Fruit fly (Drosophila melanogaster) whole organism, embryonic: ENCODE measurements around the gene fzy.

Experiments used
- Atf6 ChIP-seq: fragments of 200-800 bp; sonication (Bioruptor generic); IDR thresholded peaks from 2 replicates; pipeline ENCODE4 v1.3.6; 2022; ENCODE audit warnings: missing biosample characterization, missing genetic modification characterization
- B-H1 ChIP-seq: fragments of 200-800 bp; sonication (Bioruptor generic); IDR thresholded peaks from 3 replicates; pipeline ENCODE4 v1.3.6; 2022; ENCODE audit warnings: missing biosample characterization, missing genetic modification characterization
- CG10147 ChIP-seq: fragments of 200-800 bp; sonication (Bioruptor generic); optimal IDR thresholded peaks from 2 replicates; lab custom pipeline; 2019; ENCODE audit warnings: missing biosample characterization, mild to moderate bottlenecking, missing genetic modification characterization, moderate library complexity
- CG12071 ChIP-seq: fragments of 200-800 bp; sonication (Bioruptor generic); optimal IDR thresholded peaks from 3 replicates; lab custom pipeline; 2018; ENCODE audit warnings: missing biosample characterization, mild to moderate bottlenecking, missing genetic modification characterization
- CG12219 ChIP-seq: fragments of 200-800 bp; sonication (Bioruptor generic); optimal IDR thresholded peaks from 3 replicates; lab custom pipeline; 2018; ENCODE audit warnings: missing biosample characterization, mild to moderate bottlenecking, missing genetic modification characterization
- CG13296 ChIP-seq: fragments of 200-800 bp; sonication (Bioruptor generic); optimal IDR thresholded peaks from 3 replicates; lab custom pipeline; 2018; ENCODE audit warnings: missing biosample characterization, mild to moderate bottlenecking, missing genetic modification characterization
- CG15479 ChIP-seq: fragments of 200-800 bp; sonication (Bioruptor generic); optimal IDR thresholded peaks from 3 replicates; lab custom pipeline; 2019; ENCODE audit warnings: missing biosample characterization, mild to moderate bottlenecking, missing genetic modification characterization, moderate library complexity
- CG15514 ChIP-seq: fragments of 200-800 bp; sonication (Bioruptor generic); optimal IDR thresholded peaks from 3 replicates; lab custom pipeline; 2017; ENCODE audit warnings: missing biosample characterization, missing genetic modification characterization, mild to moderate bottlenecking, moderate library complexity, missing genetic modification reagents
- CG17612 ChIP-seq: fragments of 200-800 bp; sonication (Bioruptor generic); IDR thresholded peaks from 2 replicates; pipeline ENCODE4 v1.3.6; 2022; ENCODE audit warnings: missing biosample characterization, missing genetic modification characterization
- CG30431 ChIP-seq: fragments of 200-800 bp; sonication (Bioruptor generic); optimal IDR thresholded peaks from 2 replicates; lab custom pipeline; 2017; ENCODE audit warnings: missing biosample characterization, missing genetic modification characterization
- CG32532 ChIP-seq: fragments of 200-800 bp; sonication (Bioruptor generic); IDR thresholded peaks from 2 replicates; pipeline ENCODE4 v1.3.6; 2022; ENCODE audit warnings: missing biosample characterization, missing genetic modification characterization
- CG42726 ChIP-seq: fragments of 200-800 bp; sonication (Bioruptor generic); IDR thresholded peaks from 2 replicates; pipeline ENCODE4 v1.3.6; 2022; ENCODE audit warnings: missing biosample characterization, missing genetic modification characterization; ENCODE audit not compliant: partially characterized antibody
- CG43689 ChIP-seq: fragments of 200-800 bp; sonication (Bioruptor generic); IDR thresholded peaks from 2 replicates; pipeline ENCODE4 v1.3.6; 2022; ENCODE audit warnings: missing biosample characterization, missing genetic modification characterization
- CG7786 ChIP-seq: fragments of 200-800 bp; sonication (Bioruptor generic); optimal IDR thresholded peaks from 2 replicates; lab custom pipeline; 2016; ENCODE audit warnings: missing biosample characterization, missing genetic modification characterization
- CG7963 ChIP-seq: fragments of 200-800 bp; sonication (Bioruptor generic); IDR thresholded peaks from 3 replicates; pipeline ENCODE4 v1.3.6; 2022; ENCODE audit warnings: missing biosample characterization, missing genetic modification characterization; ENCODE audit not compliant: partially characterized antibody
- CG8359 ChIP-seq: fragments of 200-800 bp; sonication (Bioruptor generic); optimal IDR thresholded peaks from 2 replicates; lab custom pipeline; 2017; ENCODE audit warnings: missing biosample characterization, mild to moderate bottlenecking, missing genetic modification characterization, borderline replicate concordance
- CG8478 ChIP-seq: fragments of >200 bp; optimal IDR thresholded peaks from 2 replicates; lab custom pipeline; 2018
- CG9609 ChIP-seq: fragments of 200-800 bp; sonication (Bioruptor generic); optimal IDR thresholded peaks from 3 replicates; lab custom pipeline; 2016; ENCODE audit warnings: missing biosample characterization, missing genetic modification characterization
- Chrac-16 ChIP-seq: fragments of 200-800 bp; sonication (Bioruptor generic); optimal IDR thresholded peaks from 3 replicates; lab custom pipeline; 2016; ENCODE audit warnings: missing biosample characterization, missing genetic modification characterization
- Dad ChIP-seq: fragments of 200-800 bp; sonication (Bioruptor generic); optimal IDR thresholded peaks from 3 replicates; lab custom pipeline; 2016; ENCODE audit warnings: missing biosample characterization, missing genetic modification characterization
- Dref ChIP-seq: fragments of 200-800 bp; sonication (Bioruptor generic); IDR thresholded peaks from 2 replicates; pipeline ENCODE4 v1.3.6; 2022; ENCODE audit warnings: missing biosample characterization, missing genetic modification characterization
- Ets97D ChIP-seq: fragments of 200-800 bp; sonication (Bioruptor generic); optimal IDR thresholded peaks from 3 replicates; lab custom pipeline; 2016; ENCODE audit warnings: missing biosample characterization, missing genetic modification characterization
- Gsc ChIP-seq: fragments of 200-800 bp; sonication (Bioruptor generic); IDR thresholded peaks from 2 replicates; pipeline ENCODE4 v1.3.6; 2022; ENCODE audit warnings: missing biosample characterization, missing genetic modification characterization
- NC2β ChIP-seq: fragments of 200-800 bp; sonication (Bioruptor generic); optimal IDR thresholded peaks from 2 replicates; lab custom pipeline; 2016; ENCODE audit warnings: missing biosample characterization, missing genetic modification characterization
- Nf-YB ChIP-seq: fragments of 200-800 bp; sonication (Bioruptor generic); optimal IDR thresholded peaks from 3 replicates; lab custom pipeline; 2019; ENCODE audit warnings: missing biosample characterization, mild to moderate bottlenecking, missing genetic modification characterization, moderate library complexity
- Oli ChIP-seq: fragments of 200-800 bp; sonication (Bioruptor generic); optimal IDR thresholded peaks from 2 replicates; lab custom pipeline; 2018; ENCODE audit warnings: missing biosample characterization, mild to moderate bottlenecking, missing genetic modification characterization, moderate library complexity
- Rfx ChIP-seq: fragments of 200-800 bp; sonication (Bioruptor generic); IDR thresholded peaks from 2 replicates; pipeline ENCODE4 v1.3.6; 2022; ENCODE audit warnings: missing biosample characterization, missing genetic modification characterization
- Spps ChIP-seq: fragments of 200-800 bp; sonication (Bioruptor generic); optimal IDR thresholded peaks from 2 replicates; lab custom pipeline; 2018; ENCODE audit warnings: missing biosample characterization, mild to moderate bottlenecking, missing genetic modification characterization
- Trl ChIP-seq, 3 experiments: fragments of >200 bp in 2 of 3; fragments of 200-800 bp in 1 of 3; sonication (Bioruptor generic) in 1 of 3; optimal IDR thresholded peaks; 2 replicates in 1 of 3; 3 replicates in 2 of 3; lab custom pipeline; 2016 to 2017; ENCODE audit warnings: missing biosample characterization in 1 of 3, missing genetic modification characterization in 1 of 3
- Vsx1 ChIP-seq: fragments of 200-800 bp; sonication (Bioruptor generic); optimal IDR thresholded peaks from 2 replicates; lab custom pipeline; 2017; ENCODE audit warnings: missing biosample characterization, mild to moderate bottlenecking, missing genetic modification characterization, missing genetic modification reagents
- bbx ChIP-seq: fragments of 200-800 bp; sonication (Bioruptor generic); IDR thresholded peaks from 2 replicates; pipeline ENCODE4 v1.3.6; 2022; ENCODE audit warnings: missing biosample characterization, missing genetic modification characterization; ENCODE audit not compliant: partially characterized antibody
- cas ChIP-seq: fragments of 200-800 bp; sonication (Bioruptor generic); IDR thresholded peaks from 2 replicates; pipeline ENCODE4 v1.3.6; 2022; ENCODE audit warnings: missing biosample characterization, missing genetic modification characterization
- cato ChIP-seq: fragments of 200-800 bp; sonication (Bioruptor generic); optimal IDR thresholded peaks from 2 replicates; lab custom pipeline; 2016; ENCODE audit warnings: missing biosample characterization, missing genetic modification characterization, borderline replicate concordance
- chif ChIP-seq, 2 experiments: fragments of 200-800 bp; sonication (Bioruptor generic); optimal IDR thresholded peaks; 3 replicates each; lab custom pipeline; 2016; ENCODE audit warnings: missing biosample characterization in 2 of 2, missing genetic modification characterization in 2 of 2
- chm ChIP-seq: fragments of 200-800 bp; sonication (Bioruptor generic); IDR thresholded peaks from 2 replicates; pipeline ENCODE4 v1.3.6; 2022; ENCODE audit warnings: missing biosample characterization, missing genetic modification characterization
- fru ChIP-seq: fragments of >200 bp; optimal IDR thresholded peaks from 2 replicates; lab custom pipeline; 2017
- gem ChIP-seq: fragments of 200-800 bp; sonication (Bioruptor generic); optimal IDR thresholded peaks from 2 replicates; lab custom pipeline; 2019; ENCODE audit warnings: missing biosample characterization, mild to moderate bottlenecking, missing genetic modification characterization, moderate library complexity
- grau ChIP-seq: fragments of 200-800 bp; optimal IDR thresholded peaks from 3 replicates; lab custom pipeline; 2019; ENCODE audit warnings: missing biosample characterization, mild to moderate bottlenecking, missing genetic modification characterization, moderate library complexity
- h ChIP-seq: fragments of >200 bp; optimal IDR thresholded peaks from 2 replicates; lab custom pipeline; 2017
- kah ChIP-seq: fragments of 200-800 bp; sonication (Bioruptor generic); optimal IDR thresholded peaks from 2 replicates; lab custom pipeline; 2018; ENCODE audit warnings: missing biosample characterization, mild to moderate bottlenecking, missing genetic modification characterization
- lov ChIP-seq, 2 experiments: fragments of 200-800 bp in 1 of 2; fragments of >200 bp in 1 of 2; sonication (Bioruptor generic) in 1 of 2; IDR thresholded peaks in 1 of 2; optimal IDR thresholded peaks in 1 of 2; 2 replicates in 1 of 2; 3 replicates in 1 of 2; pipeline versions ENCODE4 v1.3.6 to Lab custom; 2017 to 2022; ENCODE audit warnings: missing biosample characterization in 1 of 2, missing genetic modification characterization in 1 of 2
- luna ChIP-seq: fragments of 200-800 bp; sonication (Bioruptor generic); optimal IDR thresholded peaks from 2 replicates; lab custom pipeline; 2016; ENCODE audit warnings: missing biosample characterization, missing genetic modification characterization
- repo ChIP-seq: fragments of 200-800 bp; sonication (Bioruptor generic); optimal IDR thresholded peaks from 2 replicates; lab custom pipeline; 2016; ENCODE audit warnings: missing biosample characterization, missing genetic modification characterization
- schlank ChIP-seq: fragments of 200-800 bp; sonication (Bioruptor generic); optimal IDR thresholded peaks from 2 replicates; lab custom pipeline; 2018; ENCODE audit warnings: missing biosample characterization, mild to moderate bottlenecking, missing genetic modification characterization
- so ChIP-seq: fragments of 200-800 bp; sonication (Bioruptor generic); IDR thresholded peaks from 3 replicates; pipeline ENCODE4 v1.3.6; 2022; ENCODE audit warnings: missing biosample characterization, missing genetic modification characterization
- sr ChIP-seq: fragments of 200-800 bp; sonication (Bioruptor generic); IDR thresholded peaks from 3 replicates; pipeline ENCODE4 v1.3.6; 2022; ENCODE audit warnings: missing biosample characterization, missing genetic modification characterization
- toy ChIP-seq: fragments of 200-800 bp; sonication (Bioruptor generic); IDR thresholded peaks from 2 replicates; pipeline ENCODE4 v1.3.6; 2022; ENCODE audit warnings: missing biosample characterization, missing genetic modification characterization
- ttk ChIP-seq: fragments of 200-800 bp; sonication (Bioruptor generic); IDR thresholded peaks from 2 replicates; pipeline ENCODE4 v2.1.2; 2022; ENCODE audit warnings: missing biosample characterization, missing genetic modification characterization
- zfh1 ChIP-seq: fragments of 200-800 bp; sonication (Bioruptor generic); IDR thresholded peaks from 3 replicates; pipeline ENCODE4 v1.3.6; 2022; ENCODE audit warnings: missing biosample characterization, missing genetic modification characterization

Gene fzy

dm6 chr2L:16317777-16318610, 7.2 kb downstream of the fzy start (continued):
- TF ChIP-seq CG8359 (GFP tag; lab: Kevin White, UChicago) (no peak), cato (GFP tag; lab: Kevin White, UChicago) (no peak), CG43689 (GFP tag; lab: Robert Waterston, UW) (no peak), Nf-YB (GFP tag; lab: Kevin White, UChicago) (peak; percentile 20), CG7786 (peak; percentile 0), CG12219 (GFP tag; lab: Kevin White, UChicago) (no peak), CG32532 (no peak; the same call in 1 of the 2 replicates), CG7963 (no peak), CG30431 (GFP tag; lab: Kevin White, UChicago) (no peak), gem (peak; percentile 53), lov (optimal IDR thresholded peaks at IDR 0.05; lab: Kevin White, UChicago) (no peak), lov (GFP tag; IDR thresholded peaks at IDR 0.05; lab: Robert Waterston, UW) (no peak; the same call in 2 of the 3 replicates), CG12071 (GFP tag; lab: Kevin White, UChicago) (peak; percentile 36), grau (tag; lab: Kevin White, UChicago) (no peak), chm (GFP tag; lab: Robert Waterston, UW) (0 out of 2 replicates have a peak, but pooled peaks have one; percentile 38), B-H1 (peak; percentile 30; the same call in 1 of the 3 replicates), CG13296 (GFP tag; lab: Kevin White, UChicago) (peak; percentile 66), fru (lab: Kevin White, UChicago) (no peak), CG15514 (GFP tag; lab: Kevin White, UChicago) (peak; percentile 13), ttk (GFP tag; lab: Robert Waterston, UW) (no peak; the same call in 1 of the 2 replicates), zfh1 (0 out of 3 replicates have a peak, but pooled peaks have one; percentile 11), so (GFP tag; lab: Robert Waterston, UW) (peak; percentile 54; the same call in 2 of the 3 replicates), Chrac-16 (no peak), chif (GFP tag; optimal IDR thresholded peaks at IDR 0.05; lab: Kevin White, UChicago) (no peak), Ets97D (GFP tag; lab: Kevin White, UChicago) (no peak), Atf6 (GFP tag; lab: Robert Waterston, UW) (peak; percentile 71), CG9609 (no peak), CG17612 (GFP tag; lab: Robert Waterston, UW) (no peak), NC2β (GFP tag; lab: Kevin White, UChicago) (no peak), toy (GFP tag; lab: Robert Waterston, UW) (no peak), Spps (no peak), schlank (tag; lab: Kevin White, UChicago) (peak; percentile 23), Dref (GFP tag; lab: Robert Waterston, UW) (no peak), CG15479 (GFP tag; lab: Kevin White, UChicago) (no peak), luna (peak; percentile 28), CG10147 (GFP tag; lab: Kevin White, UChicago) (peak; percentile 41), Trl (optimal IDR thresholded peaks at IDR 0.05; lab: Kevin White, UChicago) (no peak), Trl (GFP tag; optimal IDR thresholded peaks at IDR 0.05; lab: Kevin White, UChicago) (peak; percentile 64), Oli (tag; lab: Kevin White, UChicago) (no peak), h (no peak), CG42726 (GFP tag; lab: Robert Waterston, UW) (no peak; the same call in 1 of the 2 replicates), cas (no peak), Rfx (GFP tag; lab: Robert Waterston, UW) (peak; percentile 55; the same call in 1 of the 2 replicates), Gsc (GFP tag; lab: Robert Waterston, UW) (no peak), kah (GFP tag; lab: Kevin White, UChicago) (peak; percentile 2), Vsx1 (GFP tag; lab: Kevin White, UChicago) (peak; percentile 77), Dad (GFP tag; lab: Kevin White, UChicago) (no peak), bbx (no peak), sr (GFP tag; lab: Robert Waterston, UW) (peak; percentile 16; the same call in 1 of the 3 replicates), CG8478 (lab: Kevin White, UChicago) (no peak), repo (GFP tag; lab: Kevin White, UChicago) (peak; percentile 16)
